Worm (Caenorhabditis elegans) whole organism, midembryonic: ENCODE data around the gene C06A1.6.

Source experiments
- T22C8.4 ChIP-seq: fragments of 200-800 bp; sonication (Bioruptor generic); IDR thresholded peaks from 2 replicates; pipeline ENCODE4 v1.3.6; 2022; ENCODE audit warnings: missing genetic modification characterization, missing compliant biosample characterization
- cog-1 ChIP-seq: sonication (generic microtip); optimal IDR thresholded peaks from 2 replicates; lab custom pipeline; 2016; ENCODE audit warnings: missing genetic modification characterization, missing compliant biosample characterization
- flt-1 ChIP-seq: fragments of 200-800 bp; sonication (Bioruptor generic); IDR thresholded peaks from 2 replicates; pipeline ENCODE4 v1.3.6; 2022; ENCODE audit warnings: missing genetic modification characterization, missing compliant biosample characterization
- klf-2 ChIP-seq: fragments of 200-800 bp; sonication (Bioruptor generic); conservative IDR thresholded peaks from 2 replicates; pipeline ENCODE4 v1.3.6; 2022; ENCODE audit warnings: missing genetic modification reagents, missing genetic modification characterization, missing compliant biosample characterization
- med-1 ChIP-seq: sonication (generic microtip); optimal IDR thresholded peaks from 2 replicates; lab custom pipeline; 2017; ENCODE audit warnings: missing genetic modification characterization, mild to moderate bottlenecking, missing compliant biosample characterization, antibody characterized with exemption, missing genetic modification reagents; ENCODE audit not compliant: insufficient read depth
- ref-1 ChIP-seq: fragments of 200-800 bp; sonication (Bioruptor generic); conservative IDR thresholded peaks from 2 replicates; pipeline ENCODE4 v1.3.6; 2022; ENCODE audit warnings: missing genetic modification reagents, missing genetic modification characterization, missing compliant biosample characterization
- tab-1 ChIP-seq: fragments of 200-800 bp; sonication (Bioruptor generic); IDR thresholded peaks from 2 replicates; pipeline ENCODE4 v1.3.6; 2022; ENCODE audit warnings: missing genetic modification characterization, missing compliant biosample characterization
- ztf-23 ChIP-seq: fragments of 200-800 bp; sonication (Bioruptor generic); IDR thresholded peaks from 2 replicates; pipeline ENCODE4 v1.3.6; 2022; ENCODE audit warnings: missing genetic modification reagents, missing genetic modification characterization, missing compliant biosample characterization
- ztf-29 ChIP-seq: fragments of 200-800 bp; sonication (Bioruptor generic); IDR thresholded peaks from 2 replicates; pipeline ENCODE4 v1.3.6; 2022; ENCODE audit warnings: missing genetic modification reagents, missing genetic modification characterization, missing compliant biosample characterization

C06A1.6 gene

DNA sequence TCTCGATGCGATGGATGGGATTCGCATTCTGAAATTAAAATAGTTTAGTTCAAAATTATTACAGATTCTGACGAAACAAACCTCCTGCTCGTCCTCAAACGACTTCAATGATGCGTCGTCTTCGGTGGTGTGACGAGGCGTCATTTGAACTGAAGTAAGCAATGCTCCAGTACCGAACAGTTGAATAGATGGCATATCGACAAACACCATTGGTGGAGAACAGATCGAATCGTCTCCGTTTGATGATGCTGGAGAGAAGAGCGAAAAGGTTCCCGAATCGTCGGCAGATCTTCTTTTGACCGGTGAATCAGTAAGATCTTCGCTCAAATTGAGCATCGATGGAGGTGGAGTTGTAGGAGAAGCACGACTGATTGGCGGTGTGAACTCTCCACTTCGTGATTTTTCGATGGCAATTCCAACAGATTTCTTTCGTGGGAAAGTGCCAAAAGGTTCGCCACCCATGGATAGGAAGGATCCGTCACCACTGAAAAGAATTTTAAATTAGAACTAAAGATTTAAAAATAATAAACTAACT, 20.0 kb downstream of the C06A1.6 start:
- no peak for TF ChIP-seq med-1 (GFP tag; lab: Kevin White, UChicago)
- TF ChIP-seq ztf-23 (GFP tag; lab: Robert Waterston, UW): no peak
- TF ChIP-seq klf-2 (GFP tag; lab: Robert Waterston, UW): no peak
- no peak for TF ChIP-seq flt-1 (GFP tag; lab: Robert Waterston, UW)
- TF ChIP-seq cog-1 (tag; lab: Kevin White, UChicago): no peak
- no peak for TF ChIP-seq tab-1 (GFP tag; lab: Robert Waterston, UW)
- TF ChIP-seq T22C8.4 (GFP tag; lab: Robert Waterston, UW): 0 out of 2 replicates have a peak, but pooled peaks have one; percentile 13
- TF ChIP-seq ref-1 (GFP tag; lab: Robert Waterston, UW): no peak
- TF ChIP-seq ztf-29 (GFP tag; lab: Robert Waterston, UW): no peak

DNA sequence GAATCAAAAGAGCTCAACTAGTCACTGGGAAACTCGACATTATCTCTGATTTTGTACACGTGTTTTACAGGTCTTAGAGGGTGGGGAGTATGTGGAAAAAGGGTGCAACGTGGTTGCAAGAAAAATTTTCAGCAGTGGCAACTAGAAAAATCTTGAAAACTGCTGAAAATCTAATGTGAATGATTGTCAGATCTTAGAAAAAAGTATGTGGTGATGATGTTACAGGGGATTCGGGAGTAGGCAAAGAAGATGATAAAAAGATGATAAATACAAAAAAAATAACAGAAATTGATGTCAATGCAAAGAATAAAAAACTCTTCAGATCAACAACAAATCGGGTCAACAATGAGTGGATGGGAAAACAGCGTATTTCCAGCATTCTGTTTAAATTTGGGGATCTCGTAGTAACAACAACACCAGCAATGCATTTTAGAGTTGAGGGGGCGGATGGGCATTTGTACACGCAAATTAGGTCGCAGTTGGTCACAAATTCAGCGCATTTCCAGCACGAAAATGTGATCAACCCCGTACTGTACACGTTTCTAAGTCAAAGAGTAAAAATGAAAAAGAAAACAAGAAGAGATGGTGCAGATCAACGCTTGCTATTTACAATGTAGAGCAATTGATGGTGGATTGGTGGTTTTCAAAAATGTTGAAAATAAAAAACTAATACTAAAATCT, 20.9 kb downstream of the C06A1.6 start:
- TF ChIP-seq cog-1 (tag; lab: Kevin White, UChicago): no peak
- TF ChIP-seq ref-1 (GFP tag; lab: Robert Waterston, UW): no peak; the same call in 1 of the 2 replicates
- TF ChIP-seq klf-2 (GFP tag; lab: Robert Waterston, UW): no peak
- no peak for TF ChIP-seq T22C8.4 (GFP tag; lab: Robert Waterston, UW)
- no peak for TF ChIP-seq flt-1 (GFP tag; lab: Robert Waterston, UW)
- no peak for TF ChIP-seq ztf-29 (GFP tag; lab: Robert Waterston, UW)
- TF ChIP-seq med-1 (GFP tag; lab: Kevin White, UChicago): no peak
- TF ChIP-seq ztf-23 (GFP tag; lab: Robert Waterston, UW): no peak
- no peak for TF ChIP-seq tab-1 (GFP tag; lab: Robert Waterston, UW)

- TF ChIP-seq ztf-29 (GFP tag; lab: Robert Waterston, UW) (no peak), ref-1 (GFP tag; lab: Robert Waterston, UW) (no peak), ztf-23 (GFP tag; lab: Robert Waterston, UW) (no peak), klf-2 (GFP tag; lab: Robert Waterston, UW) (no peak), flt-1 (GFP tag; lab: Robert Waterston, UW) (no peak), T22C8.4 (GFP tag; lab: Robert Waterston, UW) (no peak), cog-1 (tag; lab: Kevin White, UChicago) (no peak), tab-1 (GFP tag; lab: Robert Waterston, UW) (no peak), med-1 (GFP tag; lab: Kevin White, UChicago) (no peak)
Observed at ce11 chrII:10542654-10543456, 21.6 kb downstream of the C06A1.6 start.

DNA sequence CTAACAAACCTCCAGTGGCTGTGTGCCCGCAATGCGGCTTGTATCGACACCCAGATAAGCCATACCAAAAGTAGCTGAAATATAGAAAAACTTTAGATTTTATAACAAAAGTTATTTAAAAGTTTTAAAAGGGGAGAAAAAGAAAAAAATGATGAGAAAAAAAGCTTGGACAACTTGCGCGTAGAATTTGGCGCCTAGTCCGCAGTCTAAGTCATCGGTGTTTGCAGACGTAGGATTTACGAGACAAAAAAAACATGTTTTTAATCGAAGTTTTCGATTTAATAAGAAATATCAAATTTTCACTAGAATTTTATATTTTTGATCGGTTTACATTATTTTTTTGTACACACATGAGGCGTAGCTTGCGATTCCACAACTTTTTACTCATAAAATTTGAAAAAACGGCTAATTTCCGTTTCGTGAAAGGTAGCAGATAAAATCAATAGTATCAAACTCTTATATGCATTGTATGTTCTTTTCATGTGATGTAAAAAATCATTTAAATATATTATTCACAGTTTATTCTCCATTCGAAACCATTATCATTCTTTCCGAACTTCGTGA, 22.5 kb downstream of the C06A1.6 start, which contains the start of gene pro-1:
TSS of gene pro-1 (minus strand) at position 74 of the 564 bp plus-strand sequence.
- TF ChIP-seq flt-1 (GFP tag; lab: Robert Waterston, UW) (peak; percentile 59; the same call in 1 of the 2 replicates), T22C8.4 (GFP tag; lab: Robert Waterston, UW) (no peak), cog-1 (tag; lab: Kevin White, UChicago) (peak; percentile 53)

DNA sequence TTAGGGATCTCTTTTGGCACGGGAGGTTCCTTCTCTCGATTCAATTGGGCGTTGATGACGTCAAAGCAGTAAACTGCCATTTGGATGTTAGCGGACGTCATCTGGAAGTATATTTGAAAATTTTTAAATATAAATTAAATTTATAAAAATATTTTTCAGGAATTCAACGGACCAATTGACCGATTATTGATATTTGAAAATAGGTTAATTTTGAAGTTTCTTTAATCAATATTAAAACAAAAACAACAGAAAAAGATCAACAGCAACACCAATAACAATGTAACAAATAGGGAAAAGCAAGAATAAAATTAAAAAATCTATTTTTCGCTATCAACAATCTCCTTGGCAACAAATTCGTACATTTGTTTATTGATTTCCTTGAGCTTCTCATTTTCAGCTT, 25.2 kb downstream of the C06A1.6 start, which contains the start of gene R166.3:
TSS of gene R166.3 (minus strand) at position 101 of the 400 bp plus-strand sequence.
- no peak for TF ChIP-seq klf-2 (GFP tag; lab: Robert Waterston, UW)
- TF ChIP-seq med-1 (GFP tag; lab: Kevin White, UChicago): no peak
- no peak for TF ChIP-seq cog-1 (tag; lab: Kevin White, UChicago)
- TF ChIP-seq tab-1 (GFP tag; lab: Robert Waterston, UW): no peak
- TF ChIP-seq ztf-29 (GFP tag; lab: Robert Waterston, UW): no peak
- TF ChIP-seq flt-1 (GFP tag; lab: Robert Waterston, UW): no peak
- TF ChIP-seq ztf-23 (GFP tag; lab: Robert Waterston, UW): no peak
- TF ChIP-seq T22C8.4 (GFP tag; lab: Robert Waterston, UW): no peak
- no peak for TF ChIP-seq ref-1 (GFP tag; lab: Robert Waterston, UW)

DNA sequence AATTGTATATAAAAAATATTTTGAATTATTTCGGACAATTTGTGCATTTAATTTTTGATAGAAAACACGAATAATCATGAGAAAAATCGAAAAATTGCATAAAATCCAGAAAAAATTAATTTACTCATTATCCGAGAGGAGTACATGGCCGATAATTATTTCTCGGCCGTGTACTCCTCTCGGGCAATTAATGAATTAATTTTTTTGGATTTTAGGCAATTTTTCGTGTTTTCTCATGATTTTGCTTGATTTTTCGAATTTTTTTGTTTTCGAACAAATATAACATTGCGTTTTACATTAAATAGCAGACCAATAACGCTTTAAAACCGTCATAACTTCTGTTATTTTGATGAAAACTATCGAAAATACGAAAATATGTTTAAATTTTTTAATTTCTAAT, 26.5 kb downstream of the C06A1.6 start:
- TF ChIP-seq med-1 (GFP tag; lab: Kevin White, UChicago) (no peak), ztf-23 (GFP tag; lab: Robert Waterston, UW) (no peak), ref-1 (GFP tag; lab: Robert Waterston, UW) (no peak), T22C8.4 (GFP tag; lab: Robert Waterston, UW) (no peak), ztf-29 (GFP tag; lab: Robert Waterston, UW) (no peak), cog-1 (tag; lab: Kevin White, UChicago) (peak; percentile 38)

ce11 chrII:10537571-10537970, 26.9 kb downstream of the C06A1.6 start, which contains the start of gene R166.2:
Gene R166.2 (minus strand): TSS chrII:10537671.
- no peak for TF ChIP-seq klf-2 (GFP tag; lab: Robert Waterston, UW)
- TF ChIP-seq T22C8.4 (GFP tag; lab: Robert Waterston, UW): no peak
- no peak for TF ChIP-seq cog-1 (tag; lab: Kevin White, UChicago)
- no peak for TF ChIP-seq tab-1 (GFP tag; lab: Robert Waterston, UW)

DNA sequence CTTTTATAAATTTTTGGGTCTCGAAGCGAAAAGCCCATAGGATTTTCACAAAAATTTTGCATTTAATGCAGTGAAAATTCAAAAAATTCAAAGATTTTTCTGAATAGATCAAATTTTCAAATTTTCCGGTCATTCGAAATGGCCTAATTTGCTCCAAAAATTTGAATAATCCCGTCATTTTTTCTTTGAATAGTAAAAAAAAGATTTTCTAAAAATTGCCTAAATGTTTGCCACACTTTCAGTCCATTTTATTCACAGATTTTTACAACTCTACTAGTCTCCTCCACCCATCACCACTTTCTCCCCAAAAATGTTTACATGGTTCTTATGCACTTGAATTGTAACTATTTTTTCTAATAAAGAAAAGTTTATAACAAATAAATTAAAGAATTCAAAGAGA, 30.5 kb downstream of the C06A1.6 start:
- TF ChIP-seq flt-1 (GFP tag; lab: Robert Waterston, UW) (no peak), ref-1 (GFP tag; lab: Robert Waterston, UW) (no peak), ztf-23 (GFP tag; lab: Robert Waterston, UW) (no peak), T22C8.4 (GFP tag; lab: Robert Waterston, UW) (no peak), tab-1 (GFP tag; lab: Robert Waterston, UW) (no peak), med-1 (GFP tag; lab: Kevin White, UChicago) (no peak)
